Worm (Caenorhabditis elegans) whole organism, L1 larva: ENCODE data around the gene C07E3.9.

Source experiments
- C34B4.2 ChIP-seq: sonication (generic microtip); optimal IDR thresholded peaks from 2 replicates; lab custom pipeline; 2017; ENCODE audit warnings: mild to moderate bottlenecking, missing genetic modification characterization, missing compliant biosample characterization
- F16B12.6 ChIP-seq: fragments of 150-350 bp; optimal IDR thresholded peaks from 2 replicates; lab custom pipeline; 2014; ENCODE audit warnings: missing biosample characterization, missing genetic modification characterization
- egl-27 ChIP-seq, 2 experiments: fragments of 150-350 bp in 1 of 2; sonication (generic microtip); optimal IDR thresholded peaks; 3 replicates each; lab custom pipeline; 2017 to 2018; ENCODE audit warnings: missing biosample characterization in 2 of 2, missing genetic modification characterization in 2 of 2, missing genetic modification reagents in 2 of 2
- ets-5 ChIP-seq: fragments of 200-800 bp; sonication (Bioruptor generic); IDR thresholded peaks from 2 replicates; pipeline ENCODE4 v1.3.6; 2022; ENCODE audit warnings: missing genetic modification characterization, missing compliant biosample characterization
- lin-13 ChIP-seq: fragments of 150-350 bp; optimal IDR thresholded peaks from 2 replicates; lab custom pipeline; 2014; ENCODE audit warnings: missing biosample characterization, missing genetic modification reagents, missing genetic modification characterization
- mep-1 ChIP-seq: fragments of 150-350 bp; optimal IDR thresholded peaks from 2 replicates; lab custom pipeline; 2014; ENCODE audit warnings: missing biosample characterization, missing genetic modification characterization

DNA sequence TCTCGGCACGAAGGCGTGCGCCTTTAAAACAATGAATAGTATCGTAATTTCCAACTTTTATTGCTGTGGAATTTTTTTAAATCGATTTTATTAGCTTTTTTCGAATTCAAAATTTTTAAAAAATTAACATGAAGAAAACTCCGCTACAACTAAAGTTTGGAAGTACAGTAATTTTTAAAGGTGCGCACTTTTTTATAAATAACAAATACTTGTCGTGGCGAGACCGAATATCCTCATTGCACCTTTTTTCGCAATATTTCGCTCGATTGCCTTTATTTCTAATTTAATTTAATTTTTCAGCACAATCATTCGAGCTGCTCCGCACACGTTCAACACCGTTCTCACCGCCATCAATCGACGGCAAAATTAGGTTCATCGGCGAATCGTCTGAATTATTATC lies 40.3 kb downstream of the C07E3.9 start, which contains the start of the genes T09F3.2 and T09F3.7:
- TF ChIP-seq lin-13 (GFP tag; lab: Kevin White, UChicago) (no peak), ets-5 (no peak), mep-1 (tag; lab: Kevin White, UChicago) (no peak), C34B4.2 (tag; lab: Kevin White, UChicago) (no peak), F16B12.6 (tag; lab: Kevin White, UChicago) (no peak), egl-27 (tag; optimal IDR thresholded peaks at IDR 0.05; lab: Kevin White, UChicago) (no peak)
